Fruit fly (Drosophila melanogaster) whole organism, embryonic: ENCODE measurements around the gene ind.
A peak's percentile ranks its signal among the peaks of the same experiment; 100 is the strongest.

Experiments used
- Antp ChIP-seq: fragments of 200-800 bp; sonication (Bioruptor generic); optimal IDR thresholded peaks from 3 replicates; lab custom pipeline; 2016; ENCODE audit warnings: missing biosample characterization, missing genetic modification characterization
- Asciz ChIP-seq: fragments of 200-800 bp; sonication (Bioruptor generic); optimal IDR thresholded peaks from 2 replicates; lab custom pipeline; 2017; ENCODE audit warnings: missing biosample characterization, mild to moderate bottlenecking, missing genetic modification characterization, missing genetic modification reagents
- CG10979 ChIP-seq: fragments of 200-800 bp; sonication (Bioruptor generic); optimal IDR thresholded peaks from 2 replicates; lab custom pipeline; 2018; ENCODE audit warnings: missing biosample characterization, mild to moderate bottlenecking, missing genetic modification characterization, moderate library complexity
- CG13123 ChIP-seq: fragments of 200-800 bp; sonication (Bioruptor generic); optimal IDR thresholded peaks from 2 replicates; lab custom pipeline; 2016; ENCODE audit warnings: missing biosample characterization, missing genetic modification characterization
- CG13287 ChIP-seq: fragments of 200-800 bp; sonication (Bioruptor generic); IDR thresholded peaks from 2 replicates; pipeline ENCODE4 v1.3.6; 2022; ENCODE audit warnings: missing biosample characterization, missing genetic modification characterization; ENCODE audit not compliant: partially characterized antibody
- CG14965 ChIP-seq: fragments of 200-800 bp; sonication (Bioruptor generic); optimal IDR thresholded peaks from 2 replicates; lab custom pipeline; 2016; ENCODE audit warnings: missing biosample characterization, missing genetic modification characterization, borderline replicate concordance
- CG15073 ChIP-seq: fragments of 200-800 bp; sonication (Bioruptor generic); optimal IDR thresholded peaks from 2 replicates; lab custom pipeline; 2016; ENCODE audit warnings: missing biosample characterization, missing genetic modification characterization
- CG15269 ChIP-seq: fragments of 200-800 bp; sonication (Bioruptor generic); optimal IDR thresholded peaks from 2 replicates; lab custom pipeline; 2018; ENCODE audit warnings: missing biosample characterization, mild to moderate bottlenecking, missing genetic modification characterization, moderate library complexity
- CG17186 ChIP-seq: fragments of 200-800 bp; sonication (Bioruptor generic); optimal IDR thresholded peaks from 3 replicates; lab custom pipeline; 2017; ENCODE audit warnings: missing biosample characterization, missing genetic modification reagents, missing genetic modification characterization
- CG18011 ChIP-seq: fragments of 200-800 bp; sonication (Bioruptor generic); optimal IDR thresholded peaks from 2 replicates; lab custom pipeline; 2017; ENCODE audit warnings: missing biosample characterization, missing genetic modification characterization, mild to moderate bottlenecking, moderate library complexity, missing genotype
- CG1832 ChIP-seq: fragments of 200-800 bp; sonication (Bioruptor generic); optimal IDR thresholded peaks from 2 replicates; lab custom pipeline; 2017; ENCODE audit warnings: missing biosample characterization, mild to moderate bottlenecking, missing genetic modification characterization, inconsistent platforms
- CG7372 ChIP-seq: fragments of 200-800 bp; sonication (Bioruptor generic); IDR thresholded peaks from 2 replicates; pipeline ENCODE4 v1.3.6; 2022; ENCODE audit warnings: missing biosample characterization, missing genetic modification characterization
- CG8359 ChIP-seq: fragments of 200-800 bp; sonication (Bioruptor generic); optimal IDR thresholded peaks from 2 replicates; lab custom pipeline; 2017; ENCODE audit warnings: missing biosample characterization, mild to moderate bottlenecking, missing genetic modification characterization, borderline replicate concordance
- CoRest ChIP-seq: fragments of 200-800 bp; sonication (Bioruptor generic); optimal IDR thresholded peaks from 3 replicates; lab custom pipeline; 2018; ENCODE audit warnings: missing biosample characterization, mild to moderate bottlenecking, missing genetic modification characterization, moderate library complexity
- E2f2 ChIP-seq: fragments of 200-800 bp; sonication (Bioruptor generic); IDR thresholded peaks from 2 replicates; pipeline ENCODE4 v1.3.6; 2022; ENCODE audit warnings: missing biosample characterization, missing genetic modification characterization
- Elba2 ChIP-seq: fragments of 200-800 bp; sonication (Bioruptor generic); optimal IDR thresholded peaks from 3 replicates; lab custom pipeline; 2016; ENCODE audit warnings: missing biosample characterization, missing genetic modification characterization
- Ets97D ChIP-seq: fragments of 200-800 bp; sonication (Bioruptor generic); optimal IDR thresholded peaks from 3 replicates; lab custom pipeline; 2016; ENCODE audit warnings: missing biosample characterization, missing genetic modification characterization
- H15 ChIP-seq: fragments of 200-800 bp; sonication (Bioruptor generic); IDR thresholded peaks from 3 replicates; pipeline ENCODE4 v1.3.6; 2022; ENCODE audit warnings: missing biosample characterization, missing genetic modification characterization
- HLH3B ChIP-seq: fragments of 200-800 bp; sonication (Bioruptor generic); IDR thresholded peaks from 2 replicates; pipeline ENCODE4 v1.3.6; 2022; ENCODE audit warnings: missing biosample characterization, missing genetic modification characterization
- Hr3 ChIP-seq: fragments of 200-800 bp; sonication (Bioruptor generic); optimal IDR thresholded peaks from 3 replicates; lab custom pipeline; 2016; ENCODE audit warnings: missing biosample characterization, missing genetic modification characterization
- Jarid2 ChIP-seq: fragments of 200-800 bp; sonication (Bioruptor generic); optimal IDR thresholded peaks from 3 replicates; lab custom pipeline; 2017; ENCODE audit warnings: mild to moderate bottlenecking, missing biosample characterization, missing genetic modification reagents, missing genetic modification characterization
- MBD-R2 ChIP-seq: fragments of 200-800 bp; sonication (Bioruptor generic); IDR thresholded peaks from 2 replicates; pipeline ENCODE4 v1.3.6; 2022; ENCODE audit warnings: missing biosample characterization, missing genetic modification characterization
- Myb ChIP-seq: fragments of 200-800 bp; sonication (Bioruptor generic); optimal IDR thresholded peaks from 2 replicates; lab custom pipeline; 2016; ENCODE audit warnings: missing biosample characterization, missing genetic modification characterization
- NfI ChIP-seq: fragments of 200-800 bp; sonication (Bioruptor generic); optimal IDR thresholded peaks from 3 replicates; lab custom pipeline; 2018; ENCODE audit warnings: missing biosample characterization, mild to moderate bottlenecking, missing genetic modification characterization, moderate library complexity
- Oli ChIP-seq: fragments of 200-800 bp; sonication (Bioruptor generic); optimal IDR thresholded peaks from 2 replicates; lab custom pipeline; 2018; ENCODE audit warnings: missing biosample characterization, mild to moderate bottlenecking, missing genetic modification characterization, moderate library complexity
- Rx ChIP-seq: fragments of 200-800 bp; sonication (Bioruptor generic); IDR thresholded peaks from 2 replicates; pipeline ENCODE4 v1.3.6; 2022; ENCODE audit warnings: missing biosample characterization, missing genetic modification characterization
- Sox102F ChIP-seq: fragments of 200-800 bp; sonication (Bioruptor generic); optimal IDR thresholded peaks from 2 replicates; lab custom pipeline; 2018; ENCODE audit warnings: missing biosample characterization, mild to moderate bottlenecking, missing genetic modification characterization, moderate library complexity
- Taf1 ChIP-seq: fragments of 200-800 bp; sonication (Bioruptor generic); IDR thresholded peaks from 2 replicates; pipeline ENCODE4 v1.3.6; 2022; ENCODE audit warnings: missing biosample characterization, missing genetic modification characterization
- az2 ChIP-seq: fragments of 200-800 bp; sonication (Bioruptor generic); optimal IDR thresholded peaks from 3 replicates; lab custom pipeline; 2016; ENCODE audit warnings: missing biosample characterization, missing genetic modification characterization
- bab2 ChIP-seq: fragments of 200-800 bp; sonication (Bioruptor generic); optimal IDR thresholded peaks from 2 replicates; lab custom pipeline; 2016; ENCODE audit warnings: missing biosample characterization, missing genetic modification characterization
- dan ChIP-seq: fragments of 200-800 bp; sonication (Bioruptor generic); IDR thresholded peaks from 2 replicates; pipeline ENCODE4 v1.3.6; 2022; ENCODE audit warnings: missing biosample characterization, missing genetic modification characterization
- dmrt99B ChIP-seq: fragments of 200-800 bp; sonication (Bioruptor generic); optimal IDR thresholded peaks from 2 replicates; lab custom pipeline; 2018; ENCODE audit warnings: missing biosample characterization, mild to moderate bottlenecking, missing genetic modification characterization, moderate library complexity
- ems ChIP-seq: fragments of 200-800 bp; sonication (Bioruptor generic); optimal IDR thresholded peaks from 3 replicates; lab custom pipeline; 2016; ENCODE audit warnings: missing biosample characterization, missing genetic modification characterization
- exex ChIP-seq: fragments of 200-800 bp; sonication (Bioruptor generic); optimal IDR thresholded peaks from 4 replicates; lab custom pipeline; 2018; ENCODE audit warnings: missing biosample characterization, mild to moderate bottlenecking, missing genetic modification characterization, moderate library complexity
- fd64A ChIP-seq: fragments of 200-800 bp; sonication (Bioruptor generic); optimal IDR thresholded peaks from 3 replicates; lab custom pipeline; 2018; ENCODE audit warnings: missing biosample characterization, mild to moderate bottlenecking, missing genetic modification characterization
- grau ChIP-seq: fragments of 200-800 bp; optimal IDR thresholded peaks from 3 replicates; lab custom pipeline; 2019; ENCODE audit warnings: missing biosample characterization, mild to moderate bottlenecking, missing genetic modification characterization, moderate library complexity
- ind ChIP-seq: fragments of 200-800 bp; sonication (Bioruptor generic); optimal IDR thresholded peaks from 3 replicates; lab custom pipeline; 2016; ENCODE audit warnings: missing biosample characterization, missing genetic modification characterization
- lab ChIP-seq: fragments of 200-800 bp; sonication (Bioruptor generic); optimal IDR thresholded peaks from 3 replicates; lab custom pipeline; 2017; ENCODE audit warnings: missing biosample characterization, missing genetic modification characterization, mild to moderate bottlenecking, moderate library complexity, missing genetic modification reagents
- lmd ChIP-seq: fragments of 200-800 bp; sonication (Bioruptor generic); IDR thresholded peaks from 2 replicates; pipeline ENCODE4 v1.3.6; 2022; ENCODE audit warnings: missing biosample characterization, missing genetic modification characterization
- mam ChIP-seq: fragments of 200-800 bp; sonication (Bioruptor generic); optimal IDR thresholded peaks from 3 replicates; lab custom pipeline; 2016; ENCODE audit warnings: missing biosample characterization, missing genetic modification characterization
- nerfin-1 ChIP-seq: fragments of 200-800 bp; sonication (Bioruptor generic); optimal IDR thresholded peaks from 3 replicates; lab custom pipeline; 2019; ENCODE audit warnings: missing biosample characterization, mild to moderate bottlenecking, missing genetic modification characterization, moderate library complexity
- oc ChIP-seq: fragments of 200-800 bp; sonication (Bioruptor generic); optimal IDR thresholded peaks from 2 replicates; lab custom pipeline; 2018; ENCODE audit warnings: missing biosample characterization, mild to moderate bottlenecking, missing genetic modification characterization, moderate library complexity
- pho ChIP-seq: fragments of 200-800 bp; sonication (Bioruptor generic); optimal IDR thresholded peaks from 2 replicates; lab custom pipeline; 2016; ENCODE audit warnings: missing biosample characterization, missing genetic modification characterization
- sd ChIP-seq: fragments of 200-800 bp; sonication (Bioruptor generic); optimal IDR thresholded peaks from 3 replicates; lab custom pipeline; 2018; ENCODE audit warnings: missing biosample characterization, mild to moderate bottlenecking, missing genetic modification characterization, moderate library complexity
- seq ChIP-seq: fragments of 200-800 bp; sonication (Bioruptor generic); IDR thresholded peaks from 2 replicates; pipeline ENCODE4 v1.3.6; 2022; ENCODE audit warnings: missing biosample characterization, missing genetic modification characterization
- sob ChIP-seq: fragments of 200-800 bp; sonication (Bioruptor generic); IDR thresholded peaks from 2 replicates; pipeline ENCODE4 v1.3.6; 2022; ENCODE audit warnings: missing biosample characterization, missing genetic modification characterization
- sug ChIP-seq: fragments of 200-800 bp; optimal IDR thresholded peaks from 2 replicates; lab custom pipeline; 2019; ENCODE audit warnings: missing biosample characterization, mild to moderate bottlenecking, missing genetic modification characterization, moderate library complexity
- ttk ChIP-seq: fragments of 200-800 bp; sonication (Bioruptor generic); IDR thresholded peaks from 2 replicates; pipeline ENCODE4 v2.1.2; 2022; ENCODE audit warnings: missing biosample characterization, missing genetic modification characterization
- tup ChIP-seq: fragments of 200-800 bp; sonication (Bioruptor generic); optimal IDR thresholded peaks from 2 replicates; lab custom pipeline; 2016; ENCODE audit warnings: missing biosample characterization, mild to moderate bottlenecking, missing genetic modification characterization, moderate library complexity
- tx ChIP-seq: fragments of 200-800 bp; sonication (Bioruptor generic); optimal IDR thresholded peaks from 2 replicates; lab custom pipeline; 2016; ENCODE audit warnings: missing biosample characterization, missing genetic modification characterization
- unpg ChIP-seq: fragments of 200-800 bp; sonication (Bioruptor generic); optimal IDR thresholded peaks from 3 replicates; lab custom pipeline; 2018; ENCODE audit warnings: missing biosample characterization, mild to moderate bottlenecking, missing genetic modification characterization, moderate library complexity
- yki ChIP-seq: fragments of >200 bp; optimal IDR thresholded peaks from 3 replicates; lab custom pipeline; 2018

ind gene

DNA sequence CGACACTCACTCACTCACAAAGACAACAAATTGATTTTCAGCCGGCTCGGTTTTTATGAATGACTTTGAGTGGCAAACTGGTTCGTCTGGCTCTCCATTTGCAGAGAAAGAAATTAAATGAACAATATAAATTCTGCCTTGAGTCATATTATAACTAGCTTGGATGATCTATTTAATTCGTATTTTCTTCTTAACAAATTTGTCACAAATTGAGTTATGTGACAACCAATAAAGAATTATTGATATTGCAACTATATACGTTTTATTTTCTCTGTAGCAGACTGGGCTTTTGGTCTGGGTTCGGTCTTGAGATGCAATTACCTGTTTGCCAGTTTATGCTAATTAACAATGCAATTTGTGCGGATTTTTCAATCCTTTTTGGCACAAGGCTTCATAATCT, 36.9 kb downstream of the ind start (continued):
- no peak for TF ChIP-seq CG14965
- TF ChIP-seq Jarid2 (GFP tag; lab: Kevin White, UChicago) = no peak
- TF ChIP-seq seq = no peak
- no peak for TF ChIP-seq Hr3 (GFP tag; lab: Kevin White, UChicago)
- TF ChIP-seq mam (GFP tag; lab: Kevin White, UChicago) = no peak
- no peak for TF ChIP-seq HLH3B
- no peak for TF ChIP-seq yki (lab: Kevin White, UChicago)
- no peak for TF ChIP-seq Myb (GFP tag; lab: Kevin White, UChicago)
- TF ChIP-seq CG7372 (GFP tag; lab: Robert Waterston, UW) = no peak
- TF ChIP-seq NfI (GFP tag; lab: Kevin White, UChicago) = no peak
- peak; percentile 52; the same call in 1 of the 2 replicates for TF ChIP-seq ttk (GFP tag; lab: Robert Waterston, UW)
- no peak for TF ChIP-seq sob (GFP tag; lab: Robert Waterston, UW)
- TF ChIP-seq Asciz = no peak
- no peak for TF ChIP-seq CG15269 (tag; lab: Kevin White, UChicago)
- TF ChIP-seq oc (tag; lab: Kevin White, UChicago) = no peak
- TF ChIP-seq tup (GFP tag; lab: Kevin White, UChicago) = no peak
- TF ChIP-seq CG1832 (GFP tag; lab: Kevin White, UChicago) = no peak
- TF ChIP-seq Elba2 (GFP tag; lab: Kevin White, UChicago) = no peak
- TF ChIP-seq dan (GFP tag; lab: Robert Waterston, UW) = no peak
- TF ChIP-seq Rx (GFP tag; lab: Robert Waterston, UW) = no peak
- TF ChIP-seq CG10979 (tag; lab: Kevin White, UChicago) = peak; percentile 25
- TF ChIP-seq CG15073 (GFP tag; lab: Kevin White, UChicago) = no peak
- TF ChIP-seq Ets97D (GFP tag; lab: Kevin White, UChicago) = no peak
- TF ChIP-seq tx (GFP tag; lab: Kevin White, UChicago) = no peak
- TF ChIP-seq MBD-R2 = no peak
- TF ChIP-seq CG13123 (GFP tag; lab: Kevin White, UChicago) = no peak
- TF ChIP-seq H15 = no peak
- no peak for TF ChIP-seq az2 (GFP tag; lab: Kevin White, UChicago)
- TF ChIP-seq sd (tag; lab: Kevin White, UChicago) = no peak
- TF ChIP-seq ind (GFP tag; lab: Kevin White, UChicago) = no peak
- TF ChIP-seq lmd (GFP tag; lab: Robert Waterston, UW) = 0 out of 2 replicates have a peak, but pooled peaks have one; percentile 17
- TF ChIP-seq CG18011 = no peak
- TF ChIP-seq sug = no peak
- TF ChIP-seq Taf1 = no peak
- no peak for TF ChIP-seq pho
- TF ChIP-seq nerfin-1 = no peak
- no peak for TF ChIP-seq bab2 (GFP tag; lab: Kevin White, UChicago)
- TF ChIP-seq CG17186 (GFP tag; lab: Kevin White, UChicago) = no peak
- TF ChIP-seq grau (tag; lab: Kevin White, UChicago) = no peak
- TF ChIP-seq ems = no peak
- TF ChIP-seq Sox102F (GFP tag; lab: Kevin White, UChicago) = peak; percentile 46
- TF ChIP-seq E2f2 (GFP tag; lab: Robert Waterston, UW) = no peak
- no peak for TF ChIP-seq CG8359 (GFP tag; lab: Kevin White, UChicago)
- no peak for TF ChIP-seq Oli
- TF ChIP-seq lab (GFP tag; lab: Kevin White, UChicago) = no peak
- TF ChIP-seq dmrt99B (tag; lab: Kevin White, UChicago) = peak; percentile 18
- no peak for TF ChIP-seq exex (tag; lab: Kevin White, UChicago)
- no peak for TF ChIP-seq Antp (GFP tag; lab: Kevin White, UChicago)
- TF ChIP-seq CoRest (tag; lab: Kevin White, UChicago) = no peak
- TF ChIP-seq unpg = peak; percentile 48
- no peak for TF ChIP-seq CG13287 (GFP tag; lab: Robert Waterston, UW)
- no peak for TF ChIP-seq fd64A (GFP tag; lab: Kevin White, UChicago)
